Worm (Caenorhabditis elegans): ENCODE data around the gene T19C4.5.

DNA sequence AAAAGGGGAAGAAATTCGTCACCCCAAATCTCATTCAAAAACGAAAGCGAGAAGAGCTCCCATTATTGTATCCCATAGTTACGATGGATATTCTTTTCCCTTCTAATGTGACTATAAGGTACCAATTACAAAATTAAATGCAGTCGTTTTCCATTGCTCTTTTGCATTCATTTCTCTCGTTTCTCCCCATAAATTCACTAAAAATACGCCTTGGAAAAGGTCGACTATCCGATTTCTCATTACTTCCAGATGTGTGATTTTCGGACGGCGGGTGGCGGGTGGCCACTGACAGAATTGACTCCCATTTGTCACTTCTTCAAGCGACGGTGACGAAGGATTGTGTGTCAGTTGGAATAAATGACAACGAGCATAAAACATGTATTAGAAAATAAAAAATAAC is 38.5 kb upstream of the T19C4.5 start:
- TF ChIP-seq ceh-9 (tag; optimal IDR thresholded peaks at IDR 0.05) (no peak), hlh-30 (tag; optimal IDR thresholded peaks at IDR 0.05; ENCODE audit: insufficient read depth) (no peak), ceh-22 (tag; optimal IDR thresholded peaks at IDR 0.05) (no peak), tbx-7 (tag; optimal IDR thresholded peaks at IDR 0.05) (no peak), pha-4 (tag; optimal IDR thresholded peaks at IDR 0.05) (no peak), sox-4 (tag; optimal IDR thresholded peaks at IDR 0.05) (no peak), che-1 (tag; optimal IDR thresholded peaks at IDR 0.05) (no peak), dmd-4 (tag; optimal IDR thresholded peaks at IDR 0.05; ENCODE audit: borderline replicate concordance) (no peak), sox-2 (GFP tag; IDR thresholded peaks at IDR 0.05) (no peak), T23F11.4 (GFP tag; optimal IDR thresholded peaks at IDR 0.05) (no peak), gmeb-2 (tag; optimal IDR thresholded peaks at IDR 0.05) (no peak)
